Fruit fly (Drosophila melanogaster) whole organism, embryonic: ENCODE results near the gene Ts.

Source experiments
- Bgb ChIP-seq: fragments of 200-800 bp; sonication (Bioruptor generic); IDR thresholded peaks from 2 replicates; pipeline ENCODE4 v1.3.6; 2022; ENCODE audit warnings: missing biosample characterization, missing genetic modification characterization; ENCODE audit not compliant: partially characterized antibody
- CG1024 ChIP-seq: fragments of 200-800 bp; sonication (Bioruptor generic); IDR thresholded peaks from 2 replicates; pipeline ENCODE4 v1.3.6; 2022; ENCODE audit warnings: missing biosample characterization, missing genetic modification characterization
- CG10462 ChIP-seq: fragments of 200-800 bp; sonication (Bioruptor generic); optimal IDR thresholded peaks from 2 replicates; lab custom pipeline; 2016; ENCODE audit warnings: missing biosample characterization, missing genetic modification characterization
- CG12071 ChIP-seq: fragments of 200-800 bp; sonication (Bioruptor generic); optimal IDR thresholded peaks from 3 replicates; lab custom pipeline; 2018; ENCODE audit warnings: missing biosample characterization, mild to moderate bottlenecking, missing genetic modification characterization
- CG1233 ChIP-seq: fragments of 200-800 bp; sonication (Bioruptor generic); optimal IDR thresholded peaks from 4 replicates; lab custom pipeline; 2018; ENCODE audit warnings: missing biosample characterization, mild to moderate bottlenecking, missing genetic modification characterization
- CG12659 ChIP-seq: fragments of 200-800 bp; sonication (Bioruptor generic); optimal IDR thresholded peaks from 3 replicates; lab custom pipeline; 2017; ENCODE audit warnings: mild to moderate bottlenecking, missing biosample characterization, missing genetic modification reagents, missing genetic modification characterization
- CG13123 ChIP-seq: fragments of 200-800 bp; sonication (Bioruptor generic); optimal IDR thresholded peaks from 2 replicates; lab custom pipeline; 2016; ENCODE audit warnings: missing biosample characterization, missing genetic modification characterization
- CG14441 ChIP-seq: fragments of 200-800 bp; sonication (Bioruptor generic); IDR thresholded peaks from 2 replicates; pipeline ENCODE4 v1.3.6; 2022; ENCODE audit warnings: missing biosample characterization, missing genetic modification characterization
- CG14860 ChIP-seq: fragments of 200-800 bp; sonication (Bioruptor generic); IDR thresholded peaks from 3 replicates; pipeline ENCODE4 v1.3.6; 2022; ENCODE audit warnings: missing biosample characterization, missing genetic modification characterization; ENCODE audit not compliant: partially characterized antibody
- CG15601 ChIP-seq: fragments of 200-800 bp; sonication (Bioruptor generic); optimal IDR thresholded peaks from 3 replicates; lab custom pipeline; 2019; ENCODE audit warnings: missing biosample characterization, mild to moderate bottlenecking, missing genetic modification characterization, moderate library complexity
- CG1603 ChIP-seq: fragments of 200-800 bp; sonication (Bioruptor generic); optimal IDR thresholded peaks from 2 replicates; lab custom pipeline; 2019; ENCODE audit warnings: missing biosample characterization, mild to moderate bottlenecking, missing genetic modification characterization, moderate library complexity
- CG16779 ChIP-seq: fragments of 200-800 bp; sonication (Bioruptor generic); IDR thresholded peaks from 2 replicates; pipeline ENCODE4 v1.3.6; 2022; ENCODE audit warnings: missing biosample characterization, missing genetic modification characterization
- CG16863 ChIP-seq: fragments of 200-800 bp; sonication (Bioruptor generic); optimal IDR thresholded peaks from 3 replicates; lab custom pipeline; 2016; ENCODE audit warnings: missing biosample characterization, missing genetic modification characterization
- CG18011 ChIP-seq: fragments of 200-800 bp; sonication (Bioruptor generic); optimal IDR thresholded peaks from 2 replicates; lab custom pipeline; 2017; ENCODE audit warnings: missing biosample characterization, missing genetic modification characterization, mild to moderate bottlenecking, moderate library complexity, missing genotype
- CG30020 ChIP-seq: fragments of 200-800 bp; optimal IDR thresholded peaks from 2 replicates; lab custom pipeline; 2019; ENCODE audit warnings: missing biosample characterization, mild to moderate bottlenecking, missing genetic modification characterization, moderate library complexity
- CG31441 ChIP-seq: fragments of 200-800 bp; sonication (Bioruptor generic); IDR thresholded peaks from 2 replicates; pipeline ENCODE4 v1.3.6; 2022; ENCODE audit warnings: missing biosample characterization, missing genetic modification characterization
- CG34224 ChIP-seq: fragments of 200-800 bp; sonication (Bioruptor generic); IDR thresholded peaks from 3 replicates; pipeline ENCODE4 v1.3.6; 2022; ENCODE audit warnings: missing biosample characterization, missing genetic modification characterization; ENCODE audit not compliant: partially characterized antibody
- CG34422 ChIP-seq: fragments of 200-800 bp; sonication (Bioruptor generic); IDR thresholded peaks from 3 replicates; pipeline ENCODE4 v1.3.6; 2022; ENCODE audit warnings: missing biosample characterization, missing genetic modification characterization
- CG4328 ChIP-seq: fragments of 200-800 bp; sonication (Bioruptor generic); optimal IDR thresholded peaks from 3 replicates; lab custom pipeline; 2017; ENCODE audit warnings: missing biosample characterization, missing genetic modification reagents, missing genetic modification characterization
- CG4617 ChIP-seq: fragments of 200-800 bp; sonication (Bioruptor generic); optimal IDR thresholded peaks from 3 replicates; lab custom pipeline; 2016; ENCODE audit warnings: missing biosample characterization, missing genetic modification characterization, borderline replicate concordance
- CG5953 ChIP-seq: fragments of 200-800 bp; sonication (Bioruptor generic); IDR thresholded peaks from 2 replicates; pipeline ENCODE4 v1.3.6; 2022; ENCODE audit warnings: missing biosample characterization, missing genetic modification characterization
- CG7271 ChIP-seq: fragments of 200-800 bp; sonication (Bioruptor generic); optimal IDR thresholded peaks from 2 replicates; lab custom pipeline; 2018; ENCODE audit warnings: missing biosample characterization, mild to moderate bottlenecking, missing genetic modification characterization, moderate library complexity
- CG7839 ChIP-seq: fragments of 200-800 bp; sonication (Bioruptor generic); optimal IDR thresholded peaks from 3 replicates; lab custom pipeline; 2018; ENCODE audit warnings: missing biosample characterization, mild to moderate bottlenecking, missing genetic modification characterization, moderate library complexity
- CG7987 ChIP-seq: fragments of 200-800 bp; sonication (Bioruptor generic); optimal IDR thresholded peaks from 2 replicates; lab custom pipeline; 2018; ENCODE audit warnings: missing biosample characterization, mild to moderate bottlenecking, missing genetic modification characterization, moderate library complexity
- E2f2 ChIP-seq: fragments of 200-800 bp; sonication (Bioruptor generic); IDR thresholded peaks from 2 replicates; pipeline ENCODE4 v1.3.6; 2022; ENCODE audit warnings: missing biosample characterization, missing genetic modification characterization
- Med ChIP-seq: fragments of 200-800 bp; sonication (Bioruptor generic); peaks from one replicate; lab custom pipeline; 2016; ENCODE audit warnings: missing biosample characterization, missing genetic modification characterization, mild to moderate bottlenecking, inconsistent platforms, moderate library complexity
- Nf-YA ChIP-seq: fragments of 200-800 bp; sonication (Bioruptor generic); IDR thresholded peaks from 2 replicates; pipeline ENCODE4 v1.3.6; 2022; ENCODE audit warnings: missing biosample characterization, missing genetic modification characterization
- Oaz ChIP-seq: fragments of 200-800 bp; sonication (Bioruptor generic); IDR thresholded peaks from 2 replicates; pipeline ENCODE4 v1.3.6; 2022; ENCODE audit warnings: missing biosample characterization, missing genetic modification characterization
- Rfx ChIP-seq: fragments of 200-800 bp; sonication (Bioruptor generic); IDR thresholded peaks from 2 replicates; pipeline ENCODE4 v1.3.6; 2022; ENCODE audit warnings: missing biosample characterization, missing genetic modification characterization
- Scr ChIP-seq: fragments of 200-800 bp; sonication (Bioruptor generic); IDR thresholded peaks from 2 replicates; pipeline ENCODE4 v1.3.6; 2022; ENCODE audit warnings: missing biosample characterization, missing genetic modification characterization; ENCODE audit not compliant: partially characterized antibody
- Sry-β ChIP-seq: fragments of 200-800 bp; sonication (Bioruptor generic); optimal IDR thresholded peaks from 2 replicates; lab custom pipeline; 2018; ENCODE audit warnings: missing biosample characterization, mild to moderate bottlenecking, missing genetic modification characterization, moderate library complexity
- Sry-δ ChIP-seq: fragments of 200-800 bp; sonication (Bioruptor generic); optimal IDR thresholded peaks from 2 replicates; lab custom pipeline; 2016; ENCODE audit warnings: missing biosample characterization, missing genetic modification characterization
- ap ChIP-seq: fragments of 200-800 bp; sonication (Bioruptor generic); IDR thresholded peaks from 2 replicates; pipeline ENCODE4 v1.3.6; 2022; ENCODE audit warnings: missing biosample characterization, missing genetic modification characterization
- bab2 ChIP-seq: fragments of 200-800 bp; sonication (Bioruptor generic); optimal IDR thresholded peaks from 2 replicates; lab custom pipeline; 2016; ENCODE audit warnings: missing biosample characterization, missing genetic modification characterization
- caup ChIP-seq: fragments of 200-800 bp; sonication (Bioruptor generic); optimal IDR thresholded peaks from 3 replicates; lab custom pipeline; 2017; ENCODE audit warnings: missing biosample characterization, mild to moderate bottlenecking, missing genetic modification characterization, moderate library complexity; ENCODE audit not compliant: severe bottlenecking
- crp ChIP-seq, 2 experiments: fragments of 200-800 bp; sonication (Bioruptor generic); optimal IDR thresholded peaks; 2 replicates in 1 of 2; 3 replicates in 1 of 2; lab custom pipeline; 2017; ENCODE audit warnings: missing biosample characterization in 2 of 2, missing genetic modification characterization in 2 of 2, mild to moderate bottlenecking in 1 of 2, moderate library complexity in 1 of 2
- dan ChIP-seq: fragments of 200-800 bp; sonication (Bioruptor generic); IDR thresholded peaks from 2 replicates; pipeline ENCODE4 v1.3.6; 2022; ENCODE audit warnings: missing biosample characterization, missing genetic modification characterization
- danr ChIP-seq: fragments of 200-800 bp; sonication (Bioruptor generic); IDR thresholded peaks from 2 replicates; pipeline ENCODE4 v1.3.6; 2022; ENCODE audit warnings: missing biosample characterization, missing genetic modification characterization
- dimm ChIP-seq: fragments of 200-800 bp; sonication (Bioruptor generic); IDR thresholded peaks from 2 replicates; pipeline ENCODE4 v1.3.6; 2022; ENCODE audit warnings: missing biosample characterization, missing genetic modification characterization
- dmrt11E ChIP-seq: fragments of 200-800 bp; sonication (Bioruptor generic); optimal IDR thresholded peaks from 3 replicates; lab custom pipeline; 2018; ENCODE audit warnings: missing biosample characterization, mild to moderate bottlenecking, missing genetic modification characterization, moderate library complexity
- eve ChIP-seq, 2 experiments: fragments of >200 bp; optimal IDR thresholded peaks; 2 replicates each; lab custom pipeline; 2017; ENCODE audit warnings: missing biosample characterization in 2 of 2, missing genetic modification characterization in 2 of 2
- fd64A ChIP-seq: fragments of 200-800 bp; sonication (Bioruptor generic); optimal IDR thresholded peaks from 3 replicates; lab custom pipeline; 2018; ENCODE audit warnings: missing biosample characterization, mild to moderate bottlenecking, missing genetic modification characterization
- fd96Cb ChIP-seq: fragments of 200-800 bp; sonication (Bioruptor generic); optimal IDR thresholded peaks from 2 replicates; lab custom pipeline; 2018; ENCODE audit warnings: missing biosample characterization, mild to moderate bottlenecking, missing genetic modification characterization, moderate library complexity
- gem ChIP-seq: fragments of 200-800 bp; sonication (Bioruptor generic); optimal IDR thresholded peaks from 2 replicates; lab custom pipeline; 2019; ENCODE audit warnings: missing biosample characterization, mild to moderate bottlenecking, missing genetic modification characterization, moderate library complexity
- hb ChIP-seq: fragments of 200-800 bp; sonication (Bioruptor generic); IDR thresholded peaks from 3 replicates; pipeline ENCODE4 v1.3.6; 2022; ENCODE audit warnings: missing biosample characterization, missing genetic modification characterization; ENCODE audit not compliant: partially characterized antibody
- hbn ChIP-seq: fragments of 200-800 bp; sonication (Bioruptor generic); IDR thresholded peaks from 2 replicates; pipeline ENCODE4 v1.3.6; 2022; ENCODE audit warnings: missing biosample characterization, missing genetic modification characterization; ENCODE audit not compliant: partially characterized antibody
- ken ChIP-seq: fragments of 200-800 bp; sonication (Bioruptor generic); IDR thresholded peaks from 3 replicates; pipeline ENCODE4 v1.3.6; 2022; ENCODE audit warnings: missing biosample characterization, missing genetic modification characterization
- shn ChIP-seq: fragments of 200-800 bp; sonication (Bioruptor generic); optimal IDR thresholded peaks from 3 replicates; lab custom pipeline; 2016; ENCODE audit warnings: missing biosample characterization, missing genetic modification characterization
- tx ChIP-seq: fragments of 200-800 bp; sonication (Bioruptor generic); optimal IDR thresholded peaks from 2 replicates; lab custom pipeline; 2016; ENCODE audit warnings: missing biosample characterization, missing genetic modification characterization
- usp ChIP-seq: fragments of >200 bp; optimal IDR thresholded peaks from 2 replicates; lab custom pipeline; 2017; ENCODE audit warnings: missing biosample characterization, missing genetic modification characterization
- zen2 ChIP-seq: fragments of 200-800 bp; sonication (Bioruptor generic); IDR thresholded peaks from 3 replicates; pipeline ENCODE4 v1.3.6; 2022; ENCODE audit warnings: missing biosample characterization, missing genetic modification characterization; ENCODE audit not compliant: partially characterized antibody

Ts gene

DNA sequence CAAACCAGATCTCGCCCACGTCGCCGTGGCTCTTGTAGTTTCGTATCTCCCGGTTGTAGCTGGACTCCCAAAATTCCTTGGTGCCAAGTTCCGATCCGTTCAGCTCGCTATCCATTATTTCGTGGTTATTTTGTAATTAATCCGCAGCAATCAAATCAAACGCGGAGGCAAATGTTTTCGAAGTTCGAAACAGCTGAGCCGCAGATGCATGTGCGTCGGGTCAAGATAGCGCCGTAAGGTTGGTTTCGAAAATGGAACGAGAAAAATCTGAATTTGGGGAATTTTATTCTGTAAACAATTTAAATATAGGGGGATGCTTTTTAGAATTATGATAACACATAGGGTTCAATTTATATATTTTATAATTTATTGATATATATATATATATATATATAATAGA lies 9.7 kb upstream of the Ts start, which contains the start of gene CG9643 (continued):
- no peak for TF ChIP-seq danr (GFP tag; lab: Robert Waterston, UW)
- peak; percentile 14 for TF ChIP-seq Sry-δ (GFP tag; lab: Kevin White, UChicago)
- TF ChIP-seq CG1603, result peak; percentile 100
- no peak for TF ChIP-seq Bgb
- TF ChIP-seq CG34224, result no peak
- no peak for TF ChIP-seq Nf-YA
- TF ChIP-seq CG13123, result no peak
- peak; percentile 47 for TF ChIP-seq CG4617 (GFP tag; lab: Kevin White, UChicago)
- 0 out of 2 replicates have a peak, but pooled peaks have one; percentile 11 for TF ChIP-seq CG1024
- peak; percentile 96 for TF ChIP-seq CG30020 (tag; lab: Kevin White, UChicago)
- TF ChIP-seq Scr (GFP tag; lab: Robert Waterston, UW), result peak; percentile 40; the same call in 1 of the 2 replicates
- no peak for TF ChIP-seq dan (GFP tag; lab: Robert Waterston, UW)
- TF ChIP-seq zen2 (GFP tag; lab: Robert Waterston, UW), result no peak
- TF ChIP-seq CG10462 (GFP tag; lab: Kevin White, UChicago), result no peak
- TF ChIP-seq CG34422 (GFP tag; lab: Robert Waterston, UW), result no peak
- TF ChIP-seq Rfx, result no peak
- TF ChIP-seq CG16779 (GFP tag; lab: Robert Waterston, UW), result no peak
- TF ChIP-seq CG5953 (GFP tag; lab: Robert Waterston, UW), result no peak
- no peak for TF ChIP-seq CG31441 (GFP tag; lab: Robert Waterston, UW)
- TF ChIP-seq bab2 (GFP tag; lab: Kevin White, UChicago), result no peak
- TF ChIP-seq usp (GFP tag; lab: Kevin White, UChicago), result no peak
- no peak for TF ChIP-seq Oaz
- no peak for TF ChIP-seq fd64A (GFP tag; lab: Kevin White, UChicago)
- TF ChIP-seq CG4328 (GFP tag; lab: Kevin White, UChicago), result no peak
- no peak for TF ChIP-seq CG12071 (GFP tag; lab: Kevin White, UChicago)
- TF ChIP-seq CG15601 (tag; lab: Kevin White, UChicago), result no peak
- TF ChIP-seq crp (GFP tag; optimal IDR thresholded peaks at IDR 0.05; lab: Kevin White, UChicago), result peak; percentile 87 to 97
- TF ChIP-seq CG14441 (GFP tag; lab: Robert Waterston, UW), result no peak
- peak; percentile 64 for TF ChIP-seq CG12659 (GFP tag; lab: Kevin White, UChicago)
- peak; percentile 73 for TF ChIP-seq E2f2
- TF ChIP-seq dmrt11E, result no peak
- TF ChIP-seq Sry-β, result no peak
- no peak for TF ChIP-seq CG18011
- TF ChIP-seq tx (GFP tag; lab: Kevin White, UChicago), result no peak
- no peak for TF ChIP-seq ap (GFP tag; lab: Robert Waterston, UW)
- no peak; the same call in 1 of the 2 replicates for TF ChIP-seq hbn (GFP tag; lab: Robert Waterston, UW)
- TF ChIP-seq CG7271, result no peak
- no peak for TF ChIP-seq dimm (GFP tag; lab: Robert Waterston, UW)
- no peak for TF ChIP-seq CG14860 (GFP tag; lab: Robert Waterston, UW)
- TF ChIP-seq hb (GFP tag; lab: Robert Waterston, UW), result no peak
- no peak for TF ChIP-seq CG1233 (GFP tag; lab: Kevin White, UChicago)
- no peak for TF ChIP-seq fd96Cb (tag; lab: Kevin White, UChicago)
- no peak for TF ChIP-seq CG7987 (GFP tag; lab: Kevin White, UChicago)
- peak; percentile 20 for TF ChIP-seq Med (GFP tag; lab: Kevin White, UChicago)
- no peak for TF ChIP-seq eve (GFP tag; optimal IDR thresholded peaks at IDR 0.05; lab: Kevin White, UChicago)
- TF ChIP-seq CG16863 (GFP tag; lab: Kevin White, UChicago), result no peak
- no peak for TF ChIP-seq caup (GFP tag; lab: Kevin White, UChicago)
- TF ChIP-seq shn (GFP tag; lab: Kevin White, UChicago), result no peak
- no peak for TF ChIP-seq gem
- no peak for TF ChIP-seq ken (GFP tag; lab: Robert Waterston, UW)
- TF ChIP-seq CG7839 (tag; lab: Kevin White, UChicago), result no peak
